Worm (Caenorhabditis elegans) whole organism, L4 larva: Measurements from ENCODE around the gene F22B5.5.

Experiments
- D1046.2 ChIP-seq: fragments of 200-800 bp; sonication (Bioruptor generic); IDR thresholded peaks from 2 replicates; pipeline ENCODE4 v1.3.6; 2022; ENCODE audit warnings: missing genetic modification characterization, missing compliant biosample characterization
- F10B5.3 ChIP-seq: sonication (generic microtip); optimal IDR thresholded peaks from 2 replicates; lab custom pipeline; 2016; ENCODE audit warnings: mild to moderate bottlenecking, missing genetic modification characterization, missing compliant biosample characterization
- T20F7.1 ChIP-seq: fragments of 200-800 bp; sonication (Bioruptor generic); optimal IDR thresholded peaks from 2 replicates; lab custom pipeline; 2018; ENCODE audit warnings: mild to moderate bottlenecking, missing genetic modification characterization, missing compliant biosample characterization
- ZK337.2 ChIP-seq: fragments of 200-800 bp; sonication (Bioruptor generic); IDR thresholded peaks from 2 replicates; pipeline ENCODE4 v1.3.6; 2022; ENCODE audit warnings: missing genetic modification reagents, missing genetic modification characterization, missing compliant biosample characterization
- ZK546.5 ChIP-seq, 2 experiments: sonication (generic microtip); optimal IDR thresholded peaks; 2 replicates each; lab custom pipeline; 2017; ENCODE audit warnings: missing biosample characterization in 2 of 2, missing genetic modification characterization in 2 of 2
- aha-1 ChIP-seq: fragments of 150-350 bp; peaks from one replicate; lab custom pipeline; 2014; ENCODE audit warnings: missing biosample characterization, missing genetic modification characterization
- ceh-20 ChIP-seq: fragments of 200-800 bp; sonication (Bioruptor generic); IDR thresholded peaks from 2 replicates; pipeline ENCODE4 v1.3.6; 2022; ENCODE audit warnings: missing genetic modification reagents, missing genetic modification characterization, missing compliant biosample characterization
- ceh-28 ChIP-seq: fragments of 150-350 bp; optimal IDR thresholded peaks from 2 replicates; lab custom pipeline; 2014; ENCODE audit warnings: missing biosample characterization, missing genetic modification reagents, missing genetic modification characterization
- ceh-62 ChIP-seq: sonication (generic microtip); optimal IDR thresholded peaks from 2 replicates; lab custom pipeline; 2017; ENCODE audit warnings: missing biosample characterization, missing genetic modification characterization
- daf-16 ChIP-seq, 3 experiments: sonication (generic microtip); optimal IDR thresholded peaks; 2 replicates each; lab custom pipeline; 2016 to 2017; ENCODE audit warnings: missing genetic modification characterization in 3 of 3, missing genetic modification reagents in 3 of 3, mild to moderate bottlenecking in 2 of 3, missing compliant biosample characterization in 2 of 3, missing biosample characterization in 1 of 3, moderate library complexity in 1 of 3
- dmd-6 ChIP-seq: fragments of 200-800 bp; sonication (Bioruptor generic); IDR thresholded peaks from 2 replicates; pipeline ENCODE4 v1.3.6; 2022; ENCODE audit warnings: missing genetic modification reagents, missing genetic modification characterization, missing compliant biosample characterization
- dmd-9 ChIP-seq: fragments of 200-800 bp; sonication (Bioruptor generic); IDR thresholded peaks from 2 replicates; pipeline ENCODE4 v1.3.6; 2022; ENCODE audit warnings: missing genetic modification reagents, missing genetic modification characterization, missing compliant biosample characterization
- dpl-1 ChIP-seq: fragments of 150-350 bp; optimal IDR thresholded peaks from 2 replicates; lab custom pipeline; 2014; ENCODE audit warnings: missing biosample characterization, missing genetic modification reagents, missing genetic modification characterization
- duxl-1 ChIP-seq: sonication (generic microtip); optimal IDR thresholded peaks from 2 replicates; lab custom pipeline; 2016; ENCODE audit warnings: mild to moderate bottlenecking, missing genetic modification characterization, moderate library complexity, missing compliant biosample characterization; ENCODE audit not compliant: poor library complexity
- egl-27 ChIP-seq: sonication (generic microtip); optimal IDR thresholded peaks from 3 replicates; lab custom pipeline; 2017; ENCODE audit warnings: missing biosample characterization, missing genetic modification reagents, missing genetic modification characterization
- egl-43 ChIP-seq: fragments of 200-800 bp; sonication (Bioruptor generic); IDR thresholded peaks from 2 replicates; pipeline ENCODE4 v1.3.6; 2022; ENCODE audit warnings: missing genetic modification reagents, missing genetic modification characterization, missing compliant biosample characterization
- fkh-10 ChIP-seq: fragments of 150-350 bp; optimal IDR thresholded peaks from 2 replicates; lab custom pipeline; 2014; ENCODE audit warnings: missing biosample characterization, missing genetic modification reagents, missing genetic modification characterization
- hif-1 ChIP-seq, 2 experiments: sonication (generic microtip); optimal IDR thresholded peaks; 2 replicates each; lab custom pipeline; 2016 to 2017; ENCODE audit warnings: missing compliant biosample characterization in 2 of 2, missing genetic modification characterization in 2 of 2, missing genetic modification reagents in 2 of 2, missing genotype in 2 of 2, mild to moderate bottlenecking in 1 of 2
- hlh-11 ChIP-seq: fragments of 200-800 bp; sonication (Bioruptor generic); optimal IDR thresholded peaks from 2 replicates; lab custom pipeline; 2018; ENCODE audit warnings: mild to moderate bottlenecking, missing genetic modification characterization, missing compliant biosample characterization
- hlh-30 ChIP-seq: sonication (generic microtip); optimal IDR thresholded peaks from 2 replicates; lab custom pipeline; 2017; ENCODE audit warnings: antibody characterized with exemption, mild to moderate bottlenecking, missing genetic modification characterization, missing compliant biosample characterization; ENCODE audit not compliant: insufficient read depth
- jun-1 ChIP-seq: fragments of 150-350 bp; optimal IDR thresholded peaks from 2 replicates; lab custom pipeline; 2014; ENCODE audit warnings: missing biosample characterization, missing genetic modification reagents, missing genetic modification characterization
- lin-29 ChIP-seq: fragments of 200-800 bp; sonication (Bioruptor generic); IDR thresholded peaks from 2 replicates; pipeline ENCODE4 v1.3.6; 2022; ENCODE audit warnings: missing genetic modification reagents, missing genetic modification characterization, missing compliant biosample characterization
- lin-38 ChIP-seq: fragments of 200-800 bp; sonication (Bioruptor generic); IDR thresholded peaks from 2 replicates; pipeline ENCODE4 v1.3.6; 2022; ENCODE audit warnings: missing genetic modification reagents, missing genetic modification characterization, missing compliant biosample characterization
- mdl-1 ChIP-seq, 2 experiments: fragments of 150-350 bp in 1 of 2; sonication (generic microtip) in 1 of 2; optimal IDR thresholded peaks; 2 replicates each; lab custom pipeline; 2014 to 2017; ENCODE audit warnings: missing biosample characterization in 2 of 2, missing genetic modification characterization in 2 of 2
- mdt-29 ChIP-seq: fragments of 200-800 bp; sonication (Bioruptor generic); IDR thresholded peaks from 2 replicates; pipeline ENCODE4 v1.3.6; 2022; ENCODE audit warnings: missing genetic modification reagents, missing genetic modification characterization, missing compliant biosample characterization
- mep-1 ChIP-seq: fragments of 150-350 bp; sonication (generic microtip); optimal IDR thresholded peaks from 3 replicates; lab custom pipeline; 2014; ENCODE audit warnings: missing biosample characterization, missing genetic modification characterization
- mes-2 ChIP-seq: sonication (generic microtip); optimal IDR thresholded peaks from 2 replicates; lab custom pipeline; 2016; ENCODE audit warnings: missing genotype, mild to moderate bottlenecking, missing genetic modification characterization, missing compliant biosample characterization; ENCODE audit not compliant: poor library complexity, severe bottlenecking
- mxl-2 ChIP-seq: fragments of 200-800 bp; sonication (Bioruptor generic); conservative IDR thresholded peaks from 2 replicates; pipeline ENCODE4 v1.3.6; 2022; ENCODE audit warnings: missing genetic modification reagents, missing genetic modification characterization, missing compliant biosample characterization
- mxl-3 ChIP-seq: fragments of 200-800 bp; sonication (Bioruptor generic); optimal IDR thresholded peaks from 2 replicates; lab custom pipeline; 2018; ENCODE audit warnings: mild to moderate bottlenecking, missing genetic modification characterization, missing compliant biosample characterization
- nhr-102 ChIP-seq: sonication (generic microtip); optimal IDR thresholded peaks from 2 replicates; lab custom pipeline; 2016; ENCODE audit warnings: mild to moderate bottlenecking, missing genetic modification characterization, moderate library complexity, missing compliant biosample characterization
- nhr-25 ChIP-seq: sonication (generic microtip); optimal IDR thresholded peaks from 2 replicates; lab custom pipeline; 2017; ENCODE audit warnings: missing genetic modification characterization, mild to moderate bottlenecking, missing compliant biosample characterization, antibody characterized with exemption, moderate library complexity, borderline replicate concordance; ENCODE audit not compliant: insufficient read depth
- nhr-28 ChIP-seq: fragments of 150-350 bp; optimal IDR thresholded peaks from 2 replicates; lab custom pipeline; 2014; ENCODE audit warnings: missing biosample characterization, missing genetic modification characterization
- nhr-41 ChIP-seq: fragments of 200-800 bp; sonication (Bioruptor generic); IDR thresholded peaks from 2 replicates; pipeline ENCODE4 v1.3.6; 2022; ENCODE audit warnings: missing genetic modification reagents, missing genetic modification characterization, missing compliant biosample characterization
- nhr-48 ChIP-seq: sonication (generic microtip); optimal IDR thresholded peaks from 2 replicates; lab custom pipeline; 2016; ENCODE audit warnings: mild to moderate bottlenecking, missing genetic modification characterization, missing compliant biosample characterization
- nhr-6 ChIP-seq: fragments of 150-350 bp; optimal IDR thresholded peaks from 2 replicates; lab custom pipeline; 2014; ENCODE audit warnings: missing biosample characterization, missing genetic modification characterization
- nhr-76 ChIP-seq: fragments of 150-350 bp; optimal IDR thresholded peaks from 2 replicates; lab custom pipeline; 2014; ENCODE audit warnings: missing biosample characterization, missing genetic modification characterization
- nhr-77 ChIP-seq: fragments of 150-350 bp; optimal IDR thresholded peaks from 2 replicates; lab custom pipeline; 2014; ENCODE audit warnings: missing biosample characterization, missing genetic modification characterization
- pha-4 ChIP-seq, 2 experiments: fragments of 150-350 bp in 1 of 2; fragments of 200-800 bp in 1 of 2; sonication (Bioruptor generic) in 1 of 2; IDR thresholded peaks in 1 of 2; optimal IDR thresholded peaks in 1 of 2; 2 replicates each; pipeline versions ENCODE4 v1.3.6 to Lab custom; 2014 to 2022; ENCODE audit warnings: missing genetic modification characterization in 2 of 2, missing genetic modification reagents in 2 of 2, missing biosample characterization in 1 of 2, missing compliant biosample characterization in 1 of 2
- php-3 ChIP-seq: fragments of 200-800 bp; sonication (Bioruptor generic); IDR thresholded peaks from 2 replicates; pipeline ENCODE4 v1.3.6; 2022; ENCODE audit warnings: missing genetic modification reagents, missing genetic modification characterization, missing compliant biosample characterization
- pqm-1 ChIP-seq: sonication (generic microtip); optimal IDR thresholded peaks from 2 replicates; lab custom pipeline; 2017; ENCODE audit warnings: missing biosample characterization, missing genetic modification characterization
- saeg-2 ChIP-seq: fragments of 200-800 bp; sonication (Bioruptor generic); IDR thresholded peaks from 2 replicates; pipeline ENCODE4 v1.3.6; 2022; ENCODE audit warnings: missing genetic modification reagents, missing genetic modification characterization, missing compliant biosample characterization
- sdz-12 ChIP-seq: fragments of 200-800 bp; sonication (Bioruptor generic); optimal IDR thresholded peaks from 2 replicates; lab custom pipeline; 2018; ENCODE audit warnings: mild to moderate bottlenecking, missing genetic modification characterization, missing compliant biosample characterization
- spr-3 ChIP-seq: fragments of 200-800 bp; sonication (Bioruptor generic); optimal IDR thresholded peaks from 2 replicates; lab custom pipeline; 2018; ENCODE audit warnings: mild to moderate bottlenecking, missing genetic modification characterization, missing compliant biosample characterization
- tag-97 ChIP-seq: fragments of 200-800 bp; sonication (Bioruptor generic); IDR thresholded peaks from 2 replicates; pipeline ENCODE4 v1.3.6; 2022; ENCODE audit warnings: missing genetic modification characterization, missing compliant biosample characterization
- unc-62 ChIP-seq, 3 experiments: fragments of 150-350 bp in 1 of 3; sonication (generic microtip); optimal IDR thresholded peaks in 2 of 3; peaks in 1 of 3; 1 replicate in 1 of 3; 2 replicates in 2 of 3; lab custom pipeline; 2014 to 2017; ENCODE audit warnings: missing biosample characterization in 3 of 3, missing genetic modification characterization in 3 of 3, missing genetic modification reagents in 3 of 3, missing genotype in 1 of 3
- zag-1 ChIP-seq: fragments of 150-350 bp; optimal IDR thresholded peaks from 2 replicates; lab custom pipeline; 2014; ENCODE audit warnings: missing biosample characterization, missing genetic modification characterization
- zfp-2 ChIP-seq: sonication (generic microtip); optimal IDR thresholded peaks from 2 replicates; lab custom pipeline; 2016; ENCODE audit warnings: mild to moderate bottlenecking, missing genetic modification characterization, missing compliant biosample characterization
- ztf-11 ChIP-seq: fragments of 150-350 bp; optimal IDR thresholded peaks from 2 replicates; lab custom pipeline; 2014; ENCODE audit warnings: missing biosample characterization, missing genetic modification characterization

F22B5.5 gene

DNA sequence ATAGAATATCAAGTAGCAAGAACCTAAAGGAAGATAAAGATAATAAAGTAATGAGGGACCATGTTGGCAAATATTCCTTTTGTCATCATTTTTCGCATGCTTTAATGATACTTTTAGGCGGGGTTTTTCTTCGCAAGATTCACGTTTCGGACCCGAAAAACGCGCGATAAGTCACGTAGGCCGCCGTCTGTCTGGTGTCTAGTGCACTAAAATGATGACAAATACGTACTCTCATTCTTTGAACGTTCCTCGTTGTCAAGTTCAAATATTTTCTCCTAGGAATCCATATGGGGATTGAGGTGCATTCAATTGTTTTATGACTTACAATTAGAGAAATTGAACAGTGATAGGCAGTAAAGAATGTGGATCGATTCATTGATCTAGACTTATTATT lies 29.4 kb upstream of the F22B5.5 start, which contains the start of gene taap-1:
TSS of gene taap-1 (minus strand) at position 79 of the 394 bp plus-strand sequence.
- TF ChIP-seq php-3 (GFP tag; lab: Robert Waterston, UW): no peak
- TF ChIP-seq spr-3 (GFP tag; lab: Kevin White, UChicago): no peak
- TF ChIP-seq hlh-30: peak; percentile 10
- peak; percentile 80 for TF ChIP-seq dmd-6 (GFP tag; lab: Robert Waterston, UW)
- no peak for TF ChIP-seq nhr-77
- no peak for TF ChIP-seq nhr-76 (tag; lab: Kevin White, UChicago)
- no peak for TF ChIP-seq fkh-10
- peak; percentile 100 for TF ChIP-seq aha-1 (tag; lab: Kevin White, UChicago)
- no peak for TF ChIP-seq ZK546.5 (tag; optimal IDR thresholded peaks at IDR 0.05; lab: Kevin White, UChicago)
- TF ChIP-seq D1046.2 (GFP tag; lab: Robert Waterston, UW): no peak
- peak; percentile 94 to 100 for TF ChIP-seq hif-1 (tag; optimal IDR thresholded peaks at IDR 0.05; lab: Kevin White, UChicago)
- peak in 1 of 2 experiments; percentile 44 for TF ChIP-seq mdl-1 (tag; optimal IDR thresholded peaks at IDR 0.05; lab: Kevin White, UChicago)
- TF ChIP-seq ceh-62: no peak
- TF ChIP-seq nhr-48 (tag; lab: Kevin White, UChicago): peak; percentile 51
- TF ChIP-seq jun-1 (tag; lab: Kevin White, UChicago): no peak
- no peak for TF ChIP-seq zfp-2 (tag; lab: Kevin White, UChicago)
- no peak for TF ChIP-seq nhr-102 (tag; lab: Kevin White, UChicago)
- peak; percentile 4 for TF ChIP-seq nhr-28 (tag; lab: Kevin White, UChicago)
- TF ChIP-seq nhr-41 (GFP tag; lab: Robert Waterston, UW): no peak
- no peak for TF ChIP-seq lin-29 (GFP tag; lab: Robert Waterston, UW)
- TF ChIP-seq hlh-11 (tag; lab: Kevin White, UChicago): peak; percentile 39
- no peak for TF ChIP-seq ceh-20 (GFP tag; lab: Robert Waterston, UW)
- no peak for TF ChIP-seq lin-38
- peak; percentile 29 for TF ChIP-seq mep-1 (tag; lab: Kevin White, UChicago)
- no peak for TF ChIP-seq dmd-9
- peak; percentile 15 for TF ChIP-seq mes-2 (tag; lab: Kevin White, UChicago)
- TF ChIP-seq dpl-1 (GFP tag; lab: Kevin White, UChicago): no peak
- TF ChIP-seq zag-1 (tag; lab: Kevin White, UChicago): no peak
- no peak for TF ChIP-seq sdz-12
- no peak for TF ChIP-seq mdt-29 (GFP tag; lab: Robert Waterston, UW)
- TF ChIP-seq egl-43 (GFP tag; lab: Robert Waterston, UW): no peak

DNA sequence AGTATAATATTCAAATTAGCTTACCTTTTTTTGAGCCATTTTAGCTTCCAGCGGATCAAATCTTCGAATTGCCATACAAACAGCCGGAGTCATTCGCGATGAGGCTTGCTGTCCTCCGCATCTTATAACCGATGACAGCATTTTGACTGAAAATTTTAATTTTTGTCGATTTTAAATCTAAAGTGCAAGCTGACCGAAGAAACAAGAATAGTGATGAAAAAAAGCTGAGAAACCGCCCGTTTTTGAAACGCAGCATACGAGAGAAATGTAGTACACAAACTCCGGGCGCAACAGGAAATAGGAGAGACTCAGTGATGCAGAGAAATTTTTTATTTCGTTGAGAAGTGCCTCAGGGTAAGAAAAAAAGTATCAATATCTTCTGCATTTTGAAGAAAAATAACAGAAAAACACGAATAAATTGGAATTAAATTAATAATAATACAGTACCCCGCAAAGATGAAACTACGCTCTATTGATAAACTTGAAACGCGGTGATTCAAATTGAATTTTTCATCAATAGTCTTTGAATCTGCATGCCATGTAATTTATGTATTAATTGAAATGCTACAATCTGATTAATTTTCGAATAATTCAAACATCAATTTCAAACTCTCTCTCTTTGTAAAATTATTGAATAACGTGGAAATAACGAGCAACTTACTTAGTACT lies 28.8 kb upstream of the F22B5.5 start:
- TF ChIP-seq T20F7.1 (GFP tag; lab: Kevin White, UChicago) (peak; percentile 45), tag-97 (GFP tag; lab: Robert Waterston, UW) (no peak), hif-1 (tag; optimal IDR thresholded peaks at IDR 0.05; lab: Kevin White, UChicago) (no peak), pha-4 (GFP tag; IDR thresholded peaks at IDR 0.05; lab: Robert Waterston, UW) (no peak), pha-4 (tag; optimal IDR thresholded peaks at IDR 0.05; lab: Kevin White, UChicago) (no peak), mxl-3 (GFP tag; lab: Kevin White, UChicago) (peak; percentile 14), aha-1 (tag; lab: Kevin White, UChicago) (peak; percentile 90), nhr-25 (tag; lab: Kevin White, UChicago) (no peak), daf-16 (GFP tag; optimal IDR thresholded peaks at IDR 0.05; lab: Kevin White, UChicago) (no peak), daf-16 (tag; optimal IDR thresholded peaks at IDR 0.05; lab: Kevin White, UChicago) (peak; percentile 22), ZK337.2 (GFP tag; lab: Robert Waterston, UW) (no peak), nhr-6 (tag; lab: Kevin White, UChicago) (no peak), hlh-11 (tag; lab: Kevin White, UChicago) (peak; percentile 47), ceh-20 (GFP tag; lab: Robert Waterston, UW) (no peak), egl-27 (tag; lab: Kevin White, UChicago) (no peak), duxl-1 (tag; lab: Kevin White, UChicago) (no peak), nhr-76 (tag; lab: Kevin White, UChicago) (no peak), ceh-28 (tag; lab: Kevin White, UChicago) (no peak), F10B5.3 (tag; lab: Kevin White, UChicago) (no peak), saeg-2 (no peak), mxl-2 (no peak), pqm-1 (tag; lab: Kevin White, UChicago) (peak; percentile 42), ztf-11 (tag; lab: Kevin White, UChicago) (no peak), unc-62 (GFP tag; optimal IDR thresholded peaks at IDR 0.05 in 1 of 2; lab: Kevin White, UChicago) (no peak), unc-62 (tag; optimal IDR thresholded peaks at IDR 0.05; lab: Kevin White, UChicago) (no peak)
